Worm (Caenorhabditis elegans): ENCODE results near the gene C25E10.16.

DNA sequence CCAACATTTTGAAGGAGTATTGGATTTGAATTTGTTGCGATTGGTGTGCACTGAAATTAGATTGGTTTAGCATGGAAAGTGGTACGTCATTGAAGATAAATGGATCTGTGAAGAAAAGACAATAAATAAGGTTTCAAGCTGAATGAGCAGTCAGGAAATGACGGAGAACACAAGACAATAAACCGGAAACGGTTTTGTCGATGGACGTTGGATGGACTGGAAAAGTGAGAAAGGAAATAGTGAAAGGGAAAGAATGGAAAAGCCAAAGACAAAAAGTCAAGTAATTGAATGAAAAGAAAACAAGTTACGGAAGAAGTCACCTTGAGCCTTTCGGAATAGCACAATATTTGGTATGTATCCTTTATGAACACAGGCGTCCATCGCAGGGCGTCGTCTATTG is 16.9 kb upstream of the C25E10.16 start, which contains the start of gene T27E4.7:
- TF ChIP-seq nfyb-1 (GFP tag; IDR thresholded peaks at IDR 0.05) = no peak
- no peak for TF ChIP-seq lin-35 (GFP tag; optimal IDR thresholded peaks at IDR 0.05)
- no peak for TF ChIP-seq ama-1 (optimal IDR thresholded peaks at IDR 0.05)
- TF ChIP-seq ama-1 (GFP tag; optimal IDR thresholded peaks at IDR 0.05) = no peak
- TF ChIP-seq T07F8.4 (tag; optimal IDR thresholded peaks at IDR 0.05) = no peak
- no peak for TF ChIP-seq dox-1 (GFP tag; IDR thresholded peaks at IDR 0.05)
- TF ChIP-seq lin-54 (GFP tag; optimal IDR thresholded peaks at IDR 0.05) = no peak
- TF ChIP-seq nfya-2 (GFP tag; IDR thresholded peaks at IDR 0.05) = no peak
- no peak for TF ChIP-seq dpff-1 (tag; optimal IDR thresholded peaks at IDR 0.05)
- no peak for TF ChIP-seq madf-3 (GFP tag; IDR thresholded peaks at IDR 0.05)
- TF ChIP-seq mel-28 (tag; optimal IDR thresholded peaks at IDR 0.05; ENCODE audit: borderline replicate concordance) = no peak
- TF ChIP-seq hrde-1 (tag; optimal IDR thresholded peaks at IDR 0.05; ENCODE audit: borderline replicate concordance) = no peak
- no peak for TF ChIP-seq B0019.2 (GFP tag; conservative IDR thresholded peaks at IDR 0.05)
- TF ChIP-seq nhr-90 (tag; optimal IDR thresholded peaks at IDR 0.05) = no peak
- TF ChIP-seq ztf-22 (GFP tag; optimal IDR thresholded peaks at IDR 0.05) = no peak

Measured in whole organism, young adult.